Fruit fly (Drosophila melanogaster) whole organism, prepupa: ENCODE measurements around the gene CG7149.
A peak's percentile ranks its signal among the peaks of the same experiment; 100 is the strongest.

Experiments used
- Blimp-1 ChIP-seq: fragments of 200-800 bp; sonication (Bioruptor generic); optimal IDR thresholded peaks from 3 replicates; lab custom pipeline; 2017; ENCODE audit warnings: missing biosample characterization, missing genetic modification characterization, mild to moderate bottlenecking, moderate library complexity, missing genetic modification reagents
- CG10631 ChIP-seq: fragments of 200-800 bp; sonication (Bioruptor generic); optimal IDR thresholded peaks from 2 replicates; lab custom pipeline; 2016; ENCODE audit warnings: missing biosample characterization, missing genetic modification characterization
- CG11294 ChIP-seq: fragments of 200-800 bp; sonication (Bioruptor generic); IDR thresholded peaks from 2 replicates; pipeline ENCODE4 v1.3.6; 2022; ENCODE audit warnings: missing biosample characterization, missing genetic modification characterization
- CG11902 ChIP-seq: fragments of 200-800 bp; sonication (Bioruptor generic); optimal IDR thresholded peaks from 3 replicates; lab custom pipeline; 2016; ENCODE audit warnings: missing biosample characterization, missing genetic modification characterization
- CG15336 ChIP-seq: fragments of 200-800 bp; sonication (Bioruptor generic); IDR thresholded peaks from 2 replicates; pipeline ENCODE4 v1.3.6; 2022; ENCODE audit warnings: missing biosample characterization, missing genetic modification characterization
- CG1621 ChIP-seq: fragments of 200-800 bp; sonication (Bioruptor generic); optimal IDR thresholded peaks from 3 replicates; lab custom pipeline; 2018; ENCODE audit warnings: missing biosample characterization, mild to moderate bottlenecking, missing genetic modification characterization
- CG16779 ChIP-seq: fragments of 200-800 bp; sonication (Bioruptor generic); optimal IDR thresholded peaks from 3 replicates; lab custom pipeline; 2017; ENCODE audit warnings: missing biosample characterization, mild to moderate bottlenecking, missing genetic modification characterization
- CG3032 ChIP-seq: fragments of 200-800 bp; optimal IDR thresholded peaks from 2 replicates; lab custom pipeline; 2019; ENCODE audit warnings: missing biosample characterization, mild to moderate bottlenecking, missing genetic modification characterization, moderate library complexity
- CG32006 ChIP-seq: fragments of 200-800 bp; sonication (Bioruptor generic); optimal IDR thresholded peaks from 3 replicates; lab custom pipeline; 2017; ENCODE audit warnings: missing biosample characterization, mild to moderate bottlenecking, missing genetic modification characterization
- CG3919 ChIP-seq: fragments of 200-800 bp; sonication (Bioruptor generic); optimal IDR thresholded peaks from 3 replicates; lab custom pipeline; 2016; ENCODE audit warnings: missing biosample characterization, missing genetic modification characterization
- CG4318 ChIP-seq: fragments of 200-800 bp; sonication (Bioruptor generic); optimal IDR thresholded peaks from 3 replicates; lab custom pipeline; 2017; ENCODE audit warnings: missing biosample characterization, mild to moderate bottlenecking, missing genetic modification characterization
- CG6163 ChIP-seq: fragments of 200-800 bp; sonication (Bioruptor generic); IDR thresholded peaks from 3 replicates; pipeline ENCODE4 v1.3.6; 2022; ENCODE audit warnings: missing biosample characterization, missing genetic modification characterization
- CG6276 ChIP-seq: fragments of 200-800 bp; sonication (Bioruptor generic); optimal IDR thresholded peaks from 2 replicates; lab custom pipeline; 2017; ENCODE audit warnings: missing biosample characterization, mild to moderate bottlenecking, missing genetic modification characterization
- CG6792 ChIP-seq: fragments of 200-800 bp; sonication (Bioruptor generic); optimal IDR thresholded peaks from 3 replicates; lab custom pipeline; 2016; ENCODE audit warnings: missing biosample characterization, missing genetic modification characterization
- CG6808 ChIP-seq: fragments of 200-800 bp; sonication (Bioruptor generic); optimal IDR thresholded peaks from 3 replicates; lab custom pipeline; 2017; ENCODE audit warnings: missing biosample characterization, missing genetic modification characterization, mild to moderate bottlenecking, moderate library complexity, missing genetic modification reagents
- CG6854 ChIP-seq: fragments of 200-800 bp; sonication (Bioruptor generic); optimal IDR thresholded peaks from 2 replicates; lab custom pipeline; 2017; ENCODE audit warnings: missing biosample characterization, mild to moderate bottlenecking, missing genetic modification characterization
- CG8119 ChIP-seq: fragments of 200-800 bp; sonication (Bioruptor generic); IDR thresholded peaks from 3 replicates; pipeline ENCODE4 v1.3.6; 2022; ENCODE audit warnings: missing biosample characterization, missing genetic modification characterization
- Eip78C ChIP-seq: fragments of 200-800 bp; sonication (Bioruptor generic); peaks from one replicate; lab custom pipeline; 2016; ENCODE audit warnings: missing biosample characterization, missing genetic modification characterization
- Eip93F ChIP-seq: fragments of 200-800 bp; sonication (Bioruptor generic); optimal IDR thresholded peaks from 2 replicates; lab custom pipeline; 2016; ENCODE audit warnings: missing biosample characterization, mild to moderate bottlenecking, missing genetic modification characterization
- Ets96B ChIP-seq: fragments of 200-800 bp; optimal IDR thresholded peaks from 2 replicates; lab custom pipeline; 2019; ENCODE audit warnings: missing biosample characterization, mild to moderate bottlenecking, missing genetic modification characterization, moderate library complexity
- Hr38 ChIP-seq: sonication (Bioruptor generic); optimal IDR thresholded peaks from 2 replicates; lab custom pipeline; 2016; ENCODE audit warnings: missing biosample characterization, missing genetic modification characterization
- Hr4 ChIP-seq: fragments of 200-800 bp; sonication (Bioruptor generic); optimal IDR thresholded peaks from 3 replicates; lab custom pipeline; 2016; ENCODE audit warnings: missing biosample characterization, missing genetic modification characterization
- Lpt ChIP-seq: fragments of 200-800 bp; sonication (Bioruptor generic); optimal IDR thresholded peaks from 3 replicates; lab custom pipeline; 2016; ENCODE audit warnings: missing biosample characterization, missing genetic modification characterization
- OdsH ChIP-seq: fragments of 200-800 bp; sonication (Bioruptor generic); optimal IDR thresholded peaks from 3 replicates; lab custom pipeline; 2016; ENCODE audit warnings: missing biosample characterization, missing genetic modification characterization
- Sox102F ChIP-seq: fragments of 200-800 bp; sonication (Bioruptor generic); optimal IDR thresholded peaks from 2 replicates; lab custom pipeline; 2016; ENCODE audit warnings: missing biosample characterization, mild to moderate bottlenecking, missing genetic modification characterization
- Sox14 ChIP-seq: fragments of 200-800 bp; sonication (Bioruptor generic); optimal IDR thresholded peaks from 3 replicates; lab custom pipeline; 2016; ENCODE audit warnings: missing biosample characterization, missing genetic modification characterization
- achi ChIP-seq: fragments of 200-800 bp; sonication (Bioruptor generic); optimal IDR thresholded peaks from 3 replicates; lab custom pipeline; 2016; ENCODE audit warnings: missing biosample characterization, missing genetic modification characterization
- acj6 ChIP-seq: fragments of 200-800 bp; sonication (Bioruptor generic); optimal IDR thresholded peaks from 3 replicates; lab custom pipeline; 2016; ENCODE audit warnings: missing biosample characterization, missing genetic modification characterization
- cyc ChIP-seq: fragments of 200-800 bp; sonication (Bioruptor generic); optimal IDR thresholded peaks from 3 replicates; lab custom pipeline; 2016; ENCODE audit warnings: missing biosample characterization, missing genetic modification characterization
- eg ChIP-seq: fragments of 200-800 bp; sonication (Bioruptor generic); IDR thresholded peaks from 3 replicates; pipeline ENCODE4 v1.3.6; 2022; ENCODE audit warnings: missing biosample characterization, missing genetic modification characterization
- fkh ChIP-seq: fragments of 200-800 bp; sonication (Bioruptor generic); optimal IDR thresholded peaks from 3 replicates; lab custom pipeline; 2017; ENCODE audit warnings: missing biosample characterization, mild to moderate bottlenecking, missing genetic modification characterization, moderate library complexity
- pdm3 ChIP-seq: fragments of 200-800 bp; sonication (Bioruptor generic); optimal IDR thresholded peaks from 3 replicates; lab custom pipeline; 2016; ENCODE audit warnings: missing biosample characterization, missing genetic modification characterization
- spab ChIP-seq: fragments of 200-800 bp; sonication (Bioruptor generic); optimal IDR thresholded peaks from 2 replicates; lab custom pipeline; 2017; ENCODE audit warnings: missing biosample characterization, mild to moderate bottlenecking, missing genetic modification characterization, missing genetic modification reagents
- ss ChIP-seq, 2 experiments: fragments of 200-800 bp; sonication (Bioruptor generic); optimal IDR thresholded peaks; 2 replicates in 1 of 2; 3 replicates in 1 of 2; lab custom pipeline; 2017 to 2018; ENCODE audit warnings: mild to moderate bottlenecking in 2 of 2, missing biosample characterization in 2 of 2, missing genetic modification characterization in 2 of 2, moderate library complexity in 1 of 2
- topi ChIP-seq: fragments of 200-800 bp; sonication (Bioruptor generic); optimal IDR thresholded peaks from 3 replicates; lab custom pipeline; 2016; ENCODE audit warnings: missing biosample characterization, missing genetic modification characterization
- vri ChIP-seq: fragments of 200-800 bp; sonication (Bioruptor generic); optimal IDR thresholded peaks from 3 replicates; lab custom pipeline; 2016; ENCODE audit warnings: missing biosample characterization, mild to moderate bottlenecking, missing genetic modification characterization

CG7149 gene

dm6 chr2L:7812555-7813339 lies 22.4 kb upstream of the CG7149 start:
- peak; percentile 15 for TF ChIP-seq Hr4 (GFP tag; lab: Kevin White, UChicago)
- TF ChIP-seq topi (GFP tag; lab: Kevin White, UChicago) = no peak
- TF ChIP-seq acj6 (GFP tag; lab: Kevin White, UChicago) = no peak
- TF ChIP-seq CG6163 (GFP tag; lab: Robert Waterston, UW) = no peak
- TF ChIP-seq OdsH = peak; percentile 3
- TF ChIP-seq CG10631 (GFP tag; lab: Kevin White, UChicago) = peak; percentile 7
- TF ChIP-seq CG8119 = no peak
- TF ChIP-seq fkh (GFP tag; lab: Kevin White, UChicago) = no peak
- no peak for TF ChIP-seq vri
- TF ChIP-seq Eip78C = no peak
- TF ChIP-seq Eip93F = no peak
- TF ChIP-seq Lpt (GFP tag; lab: Kevin White, UChicago) = no peak
- no peak for TF ChIP-seq pdm3 (GFP tag; lab: Kevin White, UChicago)
- no peak for TF ChIP-seq CG3032 (tag; lab: Kevin White, UChicago)
- peak; percentile 36; the same call in 1 of the 2 replicates for TF ChIP-seq CG15336 (GFP tag; lab: Robert Waterston, UW)
- peak; percentile 33 for TF ChIP-seq CG32006 (GFP tag; lab: Kevin White, UChicago)
- no peak for TF ChIP-seq Blimp-1
- TF ChIP-seq CG6808 (GFP tag; lab: Kevin White, UChicago) = no peak
- no peak for TF ChIP-seq CG6276
- TF ChIP-seq Sox14 (GFP tag; lab: Kevin White, UChicago) = no peak
- no peak for TF ChIP-seq spab (GFP tag; lab: Kevin White, UChicago)
- TF ChIP-seq Ets96B = no peak
- TF ChIP-seq CG1621 (tag; lab: Kevin White, UChicago) = no peak
- TF ChIP-seq achi (GFP tag; lab: Kevin White, UChicago) = no peak
- TF ChIP-seq eg (GFP tag; lab: Robert Waterston, UW) = 0 out of 3 replicates have a peak, but pooled peaks have one; percentile 19
- no peak for TF ChIP-seq CG11902 (GFP tag; lab: Kevin White, UChicago)
- TF ChIP-seq Hr38 (GFP tag; lab: Kevin White, UChicago) = no peak
- no peak for TF ChIP-seq ss (GFP tag; optimal IDR thresholded peaks at IDR 0.05; lab: Kevin White, UChicago)
- TF ChIP-seq CG6792 (GFP tag; lab: Kevin White, UChicago) = no peak

DNA sequence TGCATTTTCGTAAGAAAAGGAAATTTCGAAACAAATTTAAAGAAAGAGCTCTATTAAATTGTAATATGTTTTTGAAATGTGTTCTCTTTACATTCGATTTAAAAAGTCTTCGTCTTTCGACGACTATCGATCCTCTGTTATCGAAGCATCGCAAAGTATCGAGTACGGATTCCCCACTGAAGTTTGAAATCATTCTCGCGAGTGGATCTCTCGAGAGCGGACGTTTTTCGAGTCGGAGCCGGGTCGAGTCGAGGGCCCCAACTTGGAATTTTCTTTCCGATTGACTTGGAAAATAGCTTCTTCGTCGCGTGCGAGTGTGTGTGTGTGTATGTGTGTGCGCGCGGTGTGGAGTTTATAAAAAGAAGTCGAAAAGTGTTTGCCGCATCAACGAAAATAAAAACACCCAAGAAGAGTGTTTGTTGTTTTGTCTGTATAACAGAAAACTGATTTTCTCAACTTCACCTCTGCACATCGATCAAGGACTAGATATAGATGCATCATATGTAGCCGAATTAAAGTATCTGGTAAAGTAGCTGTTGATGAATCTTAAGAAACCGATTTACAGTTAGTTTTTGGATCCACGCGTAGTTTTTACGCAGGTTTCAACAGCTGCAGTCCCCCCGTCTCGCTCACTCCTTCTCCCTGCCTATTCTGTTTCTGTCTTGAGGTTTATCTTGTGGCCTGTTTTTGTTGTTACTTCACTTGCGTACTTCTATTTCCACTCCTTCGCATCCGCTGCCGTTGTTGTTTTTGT lies 21.1 kb upstream of the CG7149 start, which contains the start of gene LanB1:
TSS of gene LanB1 (plus strand) at position 190 of the 754 bp plus-strand sequence.
- TF ChIP-seq CG6163 (GFP tag; lab: Robert Waterston, UW) (peak; percentile 64; the same call in 2 of the 3 replicates), Eip78C (no peak), vri (no peak), CG8119 (peak; percentile 47; the same call in 1 of the 3 replicates), Hr38 (GFP tag; lab: Kevin White, UChicago) (no peak), CG4318 (GFP tag; lab: Kevin White, UChicago) (no peak), Lpt (GFP tag; lab: Kevin White, UChicago) (peak; percentile 44), Sox14 (GFP tag; lab: Kevin White, UChicago) (no peak), CG6808 (GFP tag; lab: Kevin White, UChicago) (peak; percentile 2), acj6 (GFP tag; lab: Kevin White, UChicago) (no peak), eg (GFP tag; lab: Robert Waterston, UW) (0 out of 3 replicates have a peak, but pooled peaks have one; percentile 40), fkh (GFP tag; lab: Kevin White, UChicago) (peak; percentile 31), CG6854 (peak; percentile 39), CG6276 (peak; percentile 43), Sox102F (no peak), cyc (GFP tag; lab: Kevin White, UChicago) (no peak), pdm3 (GFP tag; lab: Kevin White, UChicago) (no peak), ss (GFP tag; optimal IDR thresholded peaks at IDR 0.05; lab: Kevin White, UChicago) (peak; percentile 21 to 51), OdsH (no peak), CG10631 (GFP tag; lab: Kevin White, UChicago) (no peak), CG11294 (GFP tag; lab: Robert Waterston, UW) (no peak; the same call in 1 of the 2 replicates), Eip93F (no peak), CG6792 (GFP tag; lab: Kevin White, UChicago) (no peak), CG3919 (GFP tag; lab: Kevin White, UChicago) (peak; percentile 34), CG16779 (tag; lab: Kevin White, UChicago) (no peak), CG15336 (GFP tag; lab: Robert Waterston, UW) (peak; percentile 45; the same call in 1 of the 2 replicates), CG1621 (tag; lab: Kevin White, UChicago) (no peak)
